Fruit fly (Drosophila melanogaster) Kc167 (cell line): Measurements from ENCODE around the gene Snx1.

Experiments
- Myc ChIP-seq: fragments of >200 bp; optimal IDR thresholded peaks from 2 replicates; lab custom pipeline; 2017; ENCODE audit warnings: missing external identifiers
- Sin3A ChIP-seq: fragments of >200 bp; optimal IDR thresholded peaks from 2 replicates; lab custom pipeline; 2018; ENCODE audit warnings: missing external identifiers
- h ChIP-seq: fragments of >200 bp; optimal IDR thresholded peaks from 3 replicates; lab custom pipeline; 2018; ENCODE audit warnings: missing external identifiers
- insv ChIP-seq: fragments of >200 bp; optimal IDR thresholded peaks from 3 replicates; lab custom pipeline; 2018; ENCODE audit warnings: missing external identifiers
- psq ChIP-seq: fragments of >200 bp; optimal IDR thresholded peaks from 2 replicates; lab custom pipeline; 2017; ENCODE audit warnings: missing external identifiers
- ttk ChIP-seq: sonication (Bioruptor generic); optimal IDR thresholded peaks from 2 replicates; lab custom pipeline; 2017; ENCODE audit warnings: missing external identifiers

The Snx1 gene

dm6 chr2L:3479697-3480442 lies 30.4 kb downstream of the Snx1 start:
- TF ChIP-seq Sin3A (lab: Kevin White, UChicago) (no peak), Myc (lab: Kevin White, UChicago) (no peak), ttk (lab: Kevin White, UChicago) (no peak), h (lab: Kevin White, UChicago) (no peak), psq (lab: Kevin White, UChicago) (no peak), insv (lab: Kevin White, UChicago) (no peak)

- TF ChIP-seq Sin3A (lab: Kevin White, UChicago) (no peak), ttk (lab: Kevin White, UChicago) (no peak), psq (lab: Kevin White, UChicago) (no peak), h (lab: Kevin White, UChicago) (no peak), insv (lab: Kevin White, UChicago) (no peak), Myc (lab: Kevin White, UChicago) (no peak)
These were observed 31.0 kb downstream of the Snx1 start for dm6 chr2L:3480443-3480839.

dm6 chr2L:3482037-3482436 lies 32.6 kb downstream of the Snx1 start:
- TF ChIP-seq psq (lab: Kevin White, UChicago) (no peak), ttk (lab: Kevin White, UChicago) (no peak), Sin3A (lab: Kevin White, UChicago) (no peak), insv (lab: Kevin White, UChicago) (no peak), Myc (lab: Kevin White, UChicago) (no peak), h (lab: Kevin White, UChicago) (no peak)

DNA sequence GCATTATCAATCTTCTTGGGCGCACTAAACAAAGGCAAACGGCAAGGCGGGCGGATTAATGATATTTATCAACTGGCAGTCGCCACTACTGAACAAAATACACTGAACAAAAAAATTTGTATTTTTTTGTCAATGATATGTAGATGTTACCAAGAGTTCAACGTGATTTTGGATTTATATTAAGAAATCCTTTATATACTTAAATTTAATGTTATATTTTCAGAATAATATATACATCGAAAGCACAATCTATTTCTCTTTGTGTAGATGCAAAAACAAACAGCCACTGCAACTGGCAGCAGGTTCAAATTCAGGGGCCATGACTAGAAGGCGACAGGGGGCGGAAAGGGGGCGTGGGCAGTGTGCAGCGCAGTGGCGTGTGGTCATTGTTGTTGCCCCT lies 33.2 kb downstream of the Snx1 start:
- no peak for TF ChIP-seq h (lab: Kevin White, UChicago)
- TF ChIP-seq psq (lab: Kevin White, UChicago) = no peak
- no peak for TF ChIP-seq ttk (lab: Kevin White, UChicago)
- TF ChIP-seq Sin3A (lab: Kevin White, UChicago) = no peak
- TF ChIP-seq Myc (lab: Kevin White, UChicago) = no peak
- no peak for TF ChIP-seq insv (lab: Kevin White, UChicago)

- TF ChIP-seq Sin3A (lab: Kevin White, UChicago) (no peak), Myc (lab: Kevin White, UChicago) (no peak), ttk (lab: Kevin White, UChicago) (no peak), psq (lab: Kevin White, UChicago) (no peak), h (lab: Kevin White, UChicago) (no peak), insv (lab: Kevin White, UChicago) (no peak)
These were observed 34.2 kb downstream of the Snx1 start for dm6 chr2L:3483672-3484071.

DNA sequence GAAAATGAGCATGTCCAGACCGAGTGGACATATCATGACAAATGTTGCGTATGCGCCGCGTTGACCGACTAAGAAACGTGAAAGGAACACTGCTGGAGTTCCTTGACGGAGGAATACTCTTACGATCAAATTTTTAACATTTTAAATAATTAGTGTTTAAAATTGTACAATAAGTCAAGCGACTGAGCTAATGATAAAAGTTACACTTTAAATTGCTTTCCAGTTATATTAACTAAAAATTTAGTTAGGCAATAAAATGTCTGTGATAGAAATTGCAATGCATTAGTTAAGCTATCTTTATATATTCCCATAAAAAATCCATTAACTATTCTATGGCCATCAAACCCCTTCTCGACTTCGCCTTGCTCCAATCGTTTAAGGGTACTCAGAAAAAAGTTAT lies 35.3 kb downstream of the Snx1 start:
- TF ChIP-seq h (lab: Kevin White, UChicago) = no peak

dm6 chr2L:3485506-3485905 lies 36.0 kb downstream of the Snx1 start:
- TF ChIP-seq Sin3A (lab: Kevin White, UChicago) (no peak), h (lab: Kevin White, UChicago) (no peak), Myc (lab: Kevin White, UChicago) (no peak), insv (lab: Kevin White, UChicago) (no peak), ttk (lab: Kevin White, UChicago) (no peak), psq (lab: Kevin White, UChicago) (no peak)

- no peak for TF ChIP-seq ttk (lab: Kevin White, UChicago)
- TF ChIP-seq Sin3A (lab: Kevin White, UChicago) = no peak
- no peak for TF ChIP-seq Myc (lab: Kevin White, UChicago)
- no peak for TF ChIP-seq psq (lab: Kevin White, UChicago)
- no peak for TF ChIP-seq h (lab: Kevin White, UChicago)
These were observed 41.5 kb downstream of the Snx1 start, which contains the start of gene CG15414 for dm6 chr2L:3490971-3491370. Gene CG15414, minus strand, starts transcription at chr2L:3491071.

DNA sequence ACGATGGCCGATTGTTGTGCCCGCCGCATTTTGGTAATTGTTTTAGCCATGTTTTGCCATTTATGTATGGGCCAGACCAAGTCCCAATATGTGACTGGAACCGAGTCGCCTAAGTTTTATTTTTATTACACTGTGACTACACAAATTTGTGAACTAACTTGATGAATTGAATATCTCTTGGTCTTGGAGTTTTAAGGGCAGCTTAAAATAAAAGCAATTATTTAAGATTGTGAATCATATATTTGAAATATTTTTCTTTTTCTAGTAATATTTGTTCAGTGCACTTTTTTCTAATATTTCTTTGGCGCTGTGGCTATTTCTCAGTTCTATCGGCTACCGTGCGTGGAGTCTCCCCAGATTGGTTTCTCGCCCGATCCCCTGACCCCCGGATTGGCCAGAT lies 44.0 kb downstream of the Snx1 start:
- no peak for TF ChIP-seq h (lab: Kevin White, UChicago)
- TF ChIP-seq ttk (lab: Kevin White, UChicago) = no peak
- TF ChIP-seq Sin3A (lab: Kevin White, UChicago) = no peak
- no peak for TF ChIP-seq psq (lab: Kevin White, UChicago)
- no peak for TF ChIP-seq insv (lab: Kevin White, UChicago)
- TF ChIP-seq Myc (lab: Kevin White, UChicago) = no peak

DNA sequence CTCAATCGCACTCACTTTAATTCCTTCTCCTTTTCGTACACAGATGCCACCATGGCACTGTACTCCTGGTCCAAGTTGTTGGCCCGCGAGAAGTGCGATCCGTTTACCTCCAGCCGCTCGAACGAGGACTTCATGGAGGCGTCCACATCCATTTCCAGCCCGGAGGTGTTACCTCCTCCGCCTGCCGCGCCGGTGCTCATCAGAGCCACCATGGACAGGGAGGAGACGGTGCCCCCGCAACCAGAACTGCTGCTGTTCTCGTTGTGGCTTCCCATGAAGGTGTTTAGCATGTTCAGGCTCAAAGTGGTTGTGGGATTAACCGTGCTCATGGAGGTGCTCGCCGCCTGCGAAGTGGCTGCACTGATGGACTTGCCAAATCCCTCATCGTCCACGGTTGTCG lies 46.0 kb downstream of the Snx1 start:
- TF ChIP-seq Sin3A (lab: Kevin White, UChicago) (no peak), Myc (lab: Kevin White, UChicago) (no peak), psq (lab: Kevin White, UChicago) (no peak), ttk (lab: Kevin White, UChicago) (no peak), h (lab: Kevin White, UChicago) (no peak), insv (lab: Kevin White, UChicago) (no peak)
